Fruit fly (Drosophila melanogaster): Measurements from ENCODE around the gene CG32512.

Gene CG32512

DNA sequence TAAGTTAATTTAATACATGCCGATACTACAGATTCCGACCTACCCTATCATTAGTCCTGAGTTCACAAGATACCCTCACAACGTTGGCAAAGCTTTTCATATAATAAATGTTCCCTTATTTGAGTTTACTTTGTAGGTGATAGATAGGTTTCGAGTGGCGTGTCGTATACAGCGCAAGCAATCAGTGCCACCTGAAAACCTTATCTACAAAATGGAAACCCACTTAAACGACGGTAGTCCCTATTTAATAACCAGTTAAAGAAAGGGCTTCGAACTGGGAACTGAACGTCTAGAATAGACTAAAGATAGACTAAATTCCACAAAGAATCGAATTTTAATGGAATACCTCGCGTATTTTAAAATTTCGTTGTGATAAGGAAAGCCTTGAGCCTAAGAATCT lies 21.2 kb downstream of the CG32512 start:
- TF ChIP-seq Rel (GFP tag; optimal IDR thresholded peaks at IDR 0.05) (no peak), Rel (tag; optimal IDR thresholded peaks at IDR 0.05) (no peak), ey (GFP tag; optimal IDR thresholded peaks at IDR 0.05) (no peak), h (GFP tag; optimal IDR thresholded peaks at IDR 0.05) (peak; percentile 3), sage (GFP tag; optimal IDR thresholded peaks at IDR 0.05) (no peak), CG9705 (GFP tag; optimal IDR thresholded peaks at IDR 0.05) (no peak), Dif (GFP tag; optimal IDR thresholded peaks at IDR 0.05; ENCODE audit: partially characterized antibody) (no peak), pan (optimal IDR thresholded peaks at IDR 0.05) (no peak)

DNA sequence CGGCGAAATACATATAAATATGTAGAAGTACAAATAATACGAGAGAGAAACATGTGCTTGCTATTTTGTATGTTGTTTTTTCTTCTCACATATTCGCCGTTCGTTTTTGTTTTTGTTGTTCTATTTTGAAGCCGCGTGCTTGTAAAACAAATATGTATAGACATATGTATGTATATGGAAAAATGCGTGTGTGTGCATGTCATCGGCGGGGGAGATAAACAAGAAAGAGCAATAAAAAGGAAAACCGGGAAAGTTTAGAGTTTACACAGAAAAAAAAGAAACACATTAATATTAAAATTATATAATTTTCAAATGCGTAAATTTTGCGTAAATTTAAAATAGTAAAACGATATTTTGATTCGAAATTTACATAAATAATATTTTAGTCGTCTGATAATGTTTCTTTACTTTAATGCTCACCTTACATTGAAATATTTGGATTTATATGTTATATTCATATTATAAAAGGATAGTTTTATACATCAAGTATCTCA lies 21.8 kb downstream of the CG32512 start:
- TF ChIP-seq Vsx2 (GFP tag; optimal IDR thresholded peaks at IDR 0.05; ENCODE audit: partially characterized antibody) (no peak), CG32264 (GFP tag; optimal IDR thresholded peaks at IDR 0.05) (no peak), foxo (GFP tag; optimal IDR thresholded peaks at IDR 0.05) (no peak), Hr78 (GFP tag; optimal IDR thresholded peaks at IDR 0.05) (no peak), lola (GFP tag; optimal IDR thresholded peaks at IDR 0.05) (no peak), sage (GFP tag; optimal IDR thresholded peaks at IDR 0.05) (no peak), Hnf4 (GFP tag; optimal IDR thresholded peaks at IDR 0.05) (no peak), Rel (GFP tag; optimal IDR thresholded peaks at IDR 0.05) (no peak), Rel (tag; optimal IDR thresholded peaks at IDR 0.05) (no peak), fru (GFP tag; optimal IDR thresholded peaks at IDR 0.05) (no peak), CG9705 (GFP tag; optimal IDR thresholded peaks at IDR 0.05) (no peak), woc (GFP tag; optimal IDR thresholded peaks at IDR 0.05) (no peak), Mio (GFP tag; optimal IDR thresholded peaks at IDR 0.05) (no peak), Abd-B (GFP tag; optimal IDR thresholded peaks at IDR 0.05) (no peak)

DNA sequence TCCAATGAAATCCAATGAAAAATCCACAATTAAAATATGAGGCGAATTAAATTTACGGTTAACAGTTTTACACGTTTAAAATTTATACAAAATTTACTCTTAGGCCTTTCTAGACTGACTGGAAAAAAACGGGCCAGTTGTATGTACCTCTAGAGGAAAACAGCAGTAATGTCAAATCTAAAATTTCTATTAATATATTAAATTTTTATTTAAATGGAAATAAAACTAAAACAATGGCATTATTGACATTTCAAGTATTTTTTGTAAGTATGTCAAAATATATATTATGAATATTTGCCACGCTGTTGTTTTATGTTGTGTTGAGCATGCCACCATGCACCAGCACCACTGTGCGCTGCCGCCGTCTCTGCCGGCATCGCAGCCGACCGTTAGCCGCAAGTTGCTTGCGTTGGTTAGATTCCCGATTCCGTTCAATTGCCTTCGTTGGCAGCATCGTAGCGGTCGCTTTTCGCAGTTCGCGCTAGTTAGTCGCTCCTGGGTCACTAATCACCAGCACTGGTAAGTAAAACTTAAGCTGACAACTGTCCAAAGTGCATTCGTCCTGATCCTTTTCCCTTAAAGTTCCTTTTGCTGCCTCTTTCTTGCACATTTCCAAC lies 22.4 kb downstream of the CG32512 start, which contains the start of gene Cbs:
TSS of gene Cbs (plus strand) at position 308 of the 617 bp plus-strand sequence.
- TF ChIP-seq Myc (optimal IDR thresholded peaks at IDR 0.05) (no peak), psq (GFP tag; optimal IDR thresholded peaks at IDR 0.05) (peak; percentile 9), dmrt93B (GFP tag; optimal IDR thresholded peaks at IDR 0.05) (no peak), sv (GFP tag; optimal IDR thresholded peaks at IDR 0.05) (peak; percentile 49), Sp1 (GFP tag; optimal IDR thresholded peaks at IDR 0.05) (peak; percentile 51), Jra (GFP tag; optimal IDR thresholded peaks at IDR 0.05) (no peak), Hnf4 (GFP tag; optimal IDR thresholded peaks at IDR 0.05) (no peak), Vsx2 (GFP tag; optimal IDR thresholded peaks at IDR 0.05; ENCODE audit: partially characterized antibody) (no peak), usp (GFP tag; optimal IDR thresholded peaks at IDR 0.05) (no peak), Dif (GFP tag; optimal IDR thresholded peaks at IDR 0.05; ENCODE audit: partially characterized antibody) (no peak), h (GFP tag; optimal IDR thresholded peaks at IDR 0.05) (peak; percentile 8), HLH106 (tag; optimal IDR thresholded peaks at IDR 0.05) (peak; percentile 52), Dfd (GFP tag; optimal IDR thresholded peaks at IDR 0.05) (no peak), foxo (GFP tag; optimal IDR thresholded peaks at IDR 0.05) (peak in 1 of 2 experiments; percentile 39), rgr (GFP tag; optimal IDR thresholded peaks at IDR 0.05) (peak; percentile 17), jim (GFP tag; optimal IDR thresholded peaks at IDR 0.05) (no peak), CrebA (GFP tag; optimal IDR thresholded peaks at IDR 0.05; ENCODE audit: borderline replicate concordance) (no peak), dl (GFP tag; optimal IDR thresholded peaks at IDR 0.05; ENCODE audit: insufficient read depth in 1 of 2, partially characterized antibody in 2 of 2) (no peak), woc (GFP tag; optimal IDR thresholded peaks at IDR 0.05) (peak; percentile 14)

DNA sequence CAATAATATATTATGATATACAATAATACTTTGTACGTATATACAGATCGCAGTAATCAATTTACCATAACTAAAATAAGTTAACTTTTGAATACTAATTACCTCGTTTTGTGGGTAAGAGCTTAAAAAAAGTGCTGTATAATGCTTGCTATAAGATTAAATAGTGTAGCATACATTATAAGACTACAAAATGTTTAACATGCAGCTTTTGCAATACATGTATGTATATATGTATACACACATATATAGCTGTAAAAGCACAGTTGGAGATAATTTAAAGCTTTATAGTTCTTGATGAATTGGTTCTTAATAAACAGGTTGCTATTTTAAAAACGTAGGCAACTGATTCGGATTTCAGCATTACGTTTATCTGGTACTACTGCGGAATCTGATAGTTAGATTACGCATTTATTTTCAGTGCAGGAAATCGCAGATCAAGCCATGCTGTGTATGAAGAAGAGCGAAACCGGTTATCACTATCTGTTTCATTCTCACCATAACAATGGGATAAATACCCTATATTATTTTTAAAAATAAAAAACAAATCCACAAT lies 23.0 kb downstream of the CG32512 start:
- TF ChIP-seq h (GFP tag; optimal IDR thresholded peaks at IDR 0.05) (peak; percentile 62), woc (GFP tag; optimal IDR thresholded peaks at IDR 0.05) (peak; percentile 17), br (GFP tag; optimal IDR thresholded peaks at IDR 0.05) (peak; percentile 18), sv (GFP tag; optimal IDR thresholded peaks at IDR 0.05) (no peak), usp (GFP tag; optimal IDR thresholded peaks at IDR 0.05) (no peak), pan (optimal IDR thresholded peaks at IDR 0.05) (no peak), rgr (GFP tag; optimal IDR thresholded peaks at IDR 0.05) (peak; percentile 20), ey (GFP tag; optimal IDR thresholded peaks at IDR 0.05) (peak; percentile 22), psq (GFP tag; optimal IDR thresholded peaks at IDR 0.05) (peak; percentile 12), Hr83 (GFP tag; optimal IDR thresholded peaks at IDR 0.05; ENCODE audit: poor library complexity, severe bottlenecking) (no peak), OdsH (GFP tag; optimal IDR thresholded peaks at IDR 0.05) (peak; percentile 26), GATAd (GFP tag; optimal IDR thresholded peaks at IDR 0.05) (no peak), Myc (optimal IDR thresholded peaks at IDR 0.05) (no peak), tai (GFP tag; optimal IDR thresholded peaks at IDR 0.05) (no peak), HLH106 (tag; optimal IDR thresholded peaks at IDR 0.05) (peak; percentile 30), Abd-B (GFP tag; optimal IDR thresholded peaks at IDR 0.05) (no peak), jim (GFP tag; optimal IDR thresholded peaks at IDR 0.05) (no peak), fru (GFP tag; optimal IDR thresholded peaks at IDR 0.05) (peak; percentile 29), CG32264 (GFP tag; optimal IDR thresholded peaks at IDR 0.05) (no peak), Jra (GFP tag; optimal IDR thresholded peaks at IDR 0.05) (no peak), sage (GFP tag; optimal IDR thresholded peaks at IDR 0.05) (peak; percentile 6)
